Worm (Caenorhabditis elegans) whole organism, mixed stage, embryonic: ENCODE data around the gene F54G2.1.

Source experiments
- bed-3 ChIP-seq: fragments of 200-800 bp; sonication (Bioruptor generic); optimal IDR thresholded peaks from 3 replicates; lab custom pipeline; 2018; ENCODE audit warnings: mild to moderate bottlenecking, missing genetic modification characterization, moderate library complexity, missing compliant biosample characterization
- blmp-1 ChIP-seq: fragments of 150-350 bp; optimal IDR thresholded peaks from 2 replicates; lab custom pipeline; 2014; ENCODE audit warnings: missing biosample characterization, missing genetic modification characterization
- elt-1 ChIP-seq: sonication (generic microtip); optimal IDR thresholded peaks from 2 replicates; lab custom pipeline; 2017; ENCODE audit warnings: missing genetic modification characterization, mild to moderate bottlenecking, missing compliant biosample characterization, antibody characterized with exemption, moderate library complexity, borderline replicate concordance; ENCODE audit not compliant: insufficient read depth
- elt-3 ChIP-seq: fragments of 150-350 bp; optimal IDR thresholded peaks from 2 replicates; lab custom pipeline; 2014; ENCODE audit warnings: missing biosample characterization, missing genetic modification characterization
- lin-13 ChIP-seq: fragments of 150-350 bp; optimal IDR thresholded peaks from 2 replicates; lab custom pipeline; 2014; ENCODE audit warnings: missing biosample characterization, missing genetic modification characterization
- lsy-2 ChIP-seq: fragments of 150-350 bp; optimal IDR thresholded peaks from 2 replicates; lab custom pipeline; 2014; ENCODE audit warnings: missing biosample characterization, missing genetic modification characterization
- mep-1 ChIP-seq: fragments of 150-350 bp; optimal IDR thresholded peaks from 2 replicates; lab custom pipeline; 2017; ENCODE audit warnings: missing biosample characterization, missing genetic modification reagents, missing genetic modification characterization, inconsistent platforms
- nhr-237 ChIP-seq: fragments of 150-350 bp; optimal IDR thresholded peaks from 2 replicates; lab custom pipeline; 2014; ENCODE audit warnings: missing biosample characterization, missing genetic modification characterization
- nhr-28 ChIP-seq: fragments of 150-350 bp; optimal IDR thresholded peaks from 2 replicates; lab custom pipeline; 2014; ENCODE audit warnings: missing biosample characterization, missing genetic modification characterization
- pha-4 ChIP-seq: fragments of 150-350 bp; optimal IDR thresholded peaks from 2 replicates; lab custom pipeline; 2018; ENCODE audit warnings: missing biosample characterization, missing genetic modification reagents, missing genetic modification characterization
- tbx-8 ChIP-seq: fragments of 200-800 bp; sonication (Bioruptor generic); optimal IDR thresholded peaks from 2 replicates; lab custom pipeline; 2018; ENCODE audit warnings: mild to moderate bottlenecking, missing genetic modification characterization, moderate library complexity, missing compliant biosample characterization
- unc-39 ChIP-seq: fragments of 150-350 bp; optimal IDR thresholded peaks from 2 replicates; lab custom pipeline; 2014; ENCODE audit warnings: missing biosample characterization, missing genetic modification characterization
- unc-62 ChIP-seq: fragments of 150-350 bp; optimal IDR thresholded peaks from 2 replicates; lab custom pipeline; 2014; ENCODE audit warnings: missing biosample characterization, missing genetic modification reagents, missing genetic modification characterization
- ztf-11 ChIP-seq: fragments of 150-350 bp; optimal IDR thresholded peaks from 2 replicates; lab custom pipeline; 2014; ENCODE audit warnings: missing biosample characterization, missing genetic modification characterization

ce11 chrX:2698197-2698800 lies 34.1 kb upstream of the F54G2.1 start:
- TF ChIP-seq unc-62 (GFP tag; lab: Kevin White, UChicago) (no peak), lin-13 (tag; lab: Kevin White, UChicago) (no peak), nhr-237 (no peak), blmp-1 (tag; lab: Kevin White, UChicago) (no peak), tbx-8 (GFP tag; lab: Kevin White, UChicago) (no peak), ztf-11 (tag; lab: Kevin White, UChicago) (no peak), nhr-28 (no peak), elt-1 (tag; lab: Kevin White, UChicago) (no peak), unc-39 (no peak), bed-3 (GFP tag; lab: Kevin White, UChicago) (no peak), pha-4 (tag; lab: Kevin White, UChicago) (no peak), mep-1 (tag; lab: Kevin White, UChicago) (no peak), lsy-2 (tag; lab: Kevin White, UChicago) (no peak), elt-3 (no peak)
